Fruit fly (Drosophila melanogaster): ENCODE measurements around the gene CG43610.

The CG43610 gene

dm6 chr2L:6836114-6836513, 37.1 kb downstream of the CG43610 start:
- TF ChIP-seq CG17801 (GFP tag; optimal IDR thresholded peaks at IDR 0.05; ENCODE audit: partially characterized antibody), result no peak

- TF ChIP-seq CG17801 (GFP tag; optimal IDR thresholded peaks at IDR 0.05; ENCODE audit: partially characterized antibody), result no peak
Observed at dm6 chr2L:6837829-6838228, 38.8 kb downstream of the CG43610 start.

DNA sequence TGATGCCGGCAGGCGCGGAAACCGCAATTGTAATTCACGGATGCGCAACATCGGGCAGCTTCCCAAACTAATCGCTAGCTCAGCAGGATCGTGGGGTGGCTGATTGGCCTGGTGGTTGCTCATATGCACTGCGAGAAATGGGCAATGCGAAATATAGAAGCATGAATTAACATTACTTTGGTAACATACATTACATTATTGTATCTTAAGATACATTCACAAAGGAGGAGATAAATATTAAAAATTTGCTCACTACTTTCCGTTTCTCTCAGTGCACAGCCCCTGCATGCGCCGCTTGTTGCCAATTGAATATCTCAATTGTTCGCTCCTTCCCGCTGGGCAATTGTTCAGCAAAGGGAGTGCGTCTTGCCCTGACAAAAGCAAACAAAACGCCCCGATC, 42.4 kb downstream of the CG43610 start:
- TF ChIP-seq CG17801 (GFP tag; optimal IDR thresholded peaks at IDR 0.05; ENCODE audit: partially characterized antibody), result no peak

- no peak for TF ChIP-seq CG17801 (GFP tag; optimal IDR thresholded peaks at IDR 0.05; ENCODE audit: partially characterized antibody)
Observed at dm6 chr2L:6843434-6843833, 44.4 kb downstream of the CG43610 start.
